Worm (Caenorhabditis elegans) whole organism, L2 larva: Measurements from ENCODE around the gene cutl-2.
A peak's percentile ranks its signal among the peaks of the same experiment; 100 is the strongest.

Experiments used
- C34F6.9 ChIP-seq: fragments of 150-350 bp; optimal IDR thresholded peaks from 2 replicates; lab custom pipeline; 2014; ENCODE audit warnings: missing biosample characterization, missing genetic modification characterization
- Y55F3AM.14 ChIP-seq: fragments of 200-800 bp; sonication (Bioruptor generic); optimal IDR thresholded peaks from 2 replicates; lab custom pipeline; 2018; ENCODE audit warnings: mild to moderate bottlenecking, missing genetic modification characterization, missing compliant biosample characterization
- ZK546.5 ChIP-seq: sonication (generic microtip); optimal IDR thresholded peaks from 2 replicates; lab custom pipeline; 2017; ENCODE audit warnings: missing biosample characterization, missing genetic modification characterization
- alr-1 ChIP-seq: fragments of 150-350 bp; optimal IDR thresholded peaks from 2 replicates; lab custom pipeline; 2014; ENCODE audit warnings: missing biosample characterization, missing genetic modification characterization
- aly-2 ChIP-seq: fragments of 150-350 bp; optimal IDR thresholded peaks from 2 replicates; lab custom pipeline; 2014; ENCODE audit warnings: missing biosample characterization, missing genetic modification characterization
- ama-1 ChIP-seq: fragments of 150-350 bp; optimal IDR thresholded peaks from 2 replicates; lab custom pipeline; 2018; ENCODE audit warnings: inconsistent platforms
- blmp-1 ChIP-seq: sonication (generic microtip); optimal IDR thresholded peaks from 2 replicates; lab custom pipeline; 2017; ENCODE audit warnings: missing genetic modification characterization, mild to moderate bottlenecking, missing compliant biosample characterization, antibody characterized with exemption, moderate library complexity; ENCODE audit not compliant: insufficient read depth
- ceh-16 ChIP-seq: fragments of 150-350 bp; optimal IDR thresholded peaks from 2 replicates; lab custom pipeline; 2014; ENCODE audit warnings: missing biosample characterization, missing genetic modification characterization
- ceh-82 ChIP-seq: fragments of 150-350 bp; optimal IDR thresholded peaks from 2 replicates; lab custom pipeline; 2014; ENCODE audit warnings: missing biosample characterization, missing genetic modification characterization
- crh-2 ChIP-seq: sonication (generic microtip); optimal IDR thresholded peaks from 2 replicates; lab custom pipeline; 2017; ENCODE audit warnings: missing biosample characterization, missing genetic modification characterization
- dmd-4 ChIP-seq: sonication (generic microtip); optimal IDR thresholded peaks from 2 replicates; lab custom pipeline; 2017; ENCODE audit warnings: missing biosample characterization, missing genetic modification characterization
- egl-27 ChIP-seq: sonication (generic microtip); optimal IDR thresholded peaks from 3 replicates; lab custom pipeline; 2017; ENCODE audit warnings: missing biosample characterization, missing genetic modification reagents, missing genetic modification characterization
- elt-3 ChIP-seq: sonication (generic microtip); optimal IDR thresholded peaks from 2 replicates; lab custom pipeline; 2017; ENCODE audit warnings: missing biosample characterization, missing genetic modification characterization
- fos-1 ChIP-seq: fragments of 150-350 bp; optimal IDR thresholded peaks from 2 replicates; lab custom pipeline; 2014; ENCODE audit warnings: missing biosample characterization, missing genetic modification characterization
- gmeb-1 ChIP-seq: fragments of 150-350 bp; optimal IDR thresholded peaks from 2 replicates; lab custom pipeline; 2014; ENCODE audit warnings: missing biosample characterization, missing genetic modification characterization
- lin-13 ChIP-seq: fragments of 150-350 bp; optimal IDR thresholded peaks from 2 replicates; lab custom pipeline; 2014; ENCODE audit warnings: missing biosample characterization, missing genetic modification reagents, missing genetic modification characterization
- lin-39 ChIP-seq: fragments of 150-350 bp; optimal IDR thresholded peaks from 2 replicates; lab custom pipeline; 2014; ENCODE audit warnings: missing biosample characterization, missing genetic modification reagents, missing genetic modification characterization
- lsy-2 ChIP-seq, 2 experiments: fragments of 150-350 bp in 1 of 2; sonication (generic microtip) in 1 of 2; optimal IDR thresholded peaks; 2 replicates each; lab custom pipeline; 2014 to 2017; ENCODE audit warnings: missing biosample characterization in 2 of 2, missing genetic modification characterization in 2 of 2
- mab-5 ChIP-seq: fragments of 150-350 bp; optimal IDR thresholded peaks from 2 replicates; lab custom pipeline; 2014; ENCODE audit warnings: missing biosample characterization, missing genetic modification characterization
- mbf-1 ChIP-seq: sonication (generic microtip); optimal IDR thresholded peaks from 2 replicates; lab custom pipeline; 2017; ENCODE audit warnings: missing biosample characterization, missing genetic modification characterization
- mdl-1 ChIP-seq, 2 experiments: fragments of 150-350 bp in 1 of 2; sonication (generic microtip) in 1 of 2; optimal IDR thresholded peaks; 2 replicates each; lab custom pipeline; 2017; ENCODE audit warnings: missing biosample characterization in 2 of 2, missing genetic modification characterization in 2 of 2
- nhr-10 ChIP-seq: sonication (generic microtip); optimal IDR thresholded peaks from 2 replicates; lab custom pipeline; 2017; ENCODE audit warnings: missing biosample characterization, missing genetic modification characterization
- nhr-11 ChIP-seq: fragments of 150-350 bp; optimal IDR thresholded peaks from 2 replicates; lab custom pipeline; 2014; ENCODE audit warnings: missing biosample characterization, missing genetic modification characterization
- nhr-12 ChIP-seq: fragments of 150-350 bp; optimal IDR thresholded peaks from 2 replicates; lab custom pipeline; 2014; ENCODE audit warnings: missing biosample characterization, missing genetic modification characterization
- nhr-129 ChIP-seq: fragments of 150-350 bp; optimal IDR thresholded peaks from 2 replicates; lab custom pipeline; 2014; ENCODE audit warnings: missing biosample characterization, missing genetic modification characterization
- nhr-21 ChIP-seq: fragments of 150-350 bp; optimal IDR thresholded peaks from 2 replicates; lab custom pipeline; 2014; ENCODE audit warnings: missing biosample characterization, missing genetic modification characterization
- nhr-23 ChIP-seq: fragments of 150-350 bp; optimal IDR thresholded peaks from 2 replicates; lab custom pipeline; 2014; ENCODE audit warnings: missing biosample characterization, missing genetic modification reagents, missing genetic modification characterization
- nhr-237 ChIP-seq: fragments of 150-350 bp; optimal IDR thresholded peaks from 2 replicates; lab custom pipeline; 2014; ENCODE audit warnings: missing biosample characterization, missing genetic modification characterization
- nhr-25 ChIP-seq: fragments of 150-350 bp; sonication (generic microtip); optimal IDR thresholded peaks from 3 replicates; lab custom pipeline; 2014; ENCODE audit warnings: missing biosample characterization, missing genetic modification characterization
- nhr-6 ChIP-seq: fragments of 150-350 bp; optimal IDR thresholded peaks from 2 replicates; lab custom pipeline; 2014; ENCODE audit warnings: missing biosample characterization, missing genetic modification characterization
- nhr-77 ChIP-seq: fragments of 150-350 bp; optimal IDR thresholded peaks from 2 replicates; lab custom pipeline; 2014; ENCODE audit warnings: missing biosample characterization, missing genetic modification characterization
- skn-1 ChIP-seq: sonication (generic microtip); optimal IDR thresholded peaks from 2 replicates; lab custom pipeline; 2017; ENCODE audit warnings: missing biosample characterization, missing genetic modification characterization
- sma-3 ChIP-seq: sonication (generic microtip); optimal IDR thresholded peaks from 2 replicates; lab custom pipeline; 2016; ENCODE audit warnings: missing genetic modification reagents, missing genetic modification characterization, missing compliant biosample characterization
- sma-9 ChIP-seq, 2 experiments: fragments of 150-350 bp in 1 of 2; sonication (generic microtip) in 1 of 2; optimal IDR thresholded peaks; 2 replicates each; lab custom pipeline; 2014 to 2016; ENCODE audit warnings: missing genetic modification characterization in 2 of 2, mild to moderate bottlenecking in 1 of 2, missing biosample characterization in 1 of 2, missing compliant biosample characterization in 1 of 2, missing genetic modification reagents in 1 of 2, moderate library complexity in 1 of 2
- snpc-4 ChIP-seq: fragments of 150-350 bp; optimal IDR thresholded peaks from 2 replicates; lab custom pipeline; 2014; ENCODE audit warnings: missing biosample characterization, missing genetic modification characterization
- unc-55 ChIP-seq: fragments of 150-350 bp; sonication (generic microtip); optimal IDR thresholded peaks from 3 replicates; lab custom pipeline; 2014; ENCODE audit warnings: missing biosample characterization, missing genetic modification reagents, missing genetic modification characterization
- unc-62 ChIP-seq: fragments of 150-350 bp; optimal IDR thresholded peaks from 2 replicates; lab custom pipeline; 2014; ENCODE audit warnings: missing biosample characterization, missing genetic modification reagents, missing genetic modification characterization
- zag-1 ChIP-seq: fragments of 150-350 bp; optimal IDR thresholded peaks from 2 replicates; lab custom pipeline; 2014; ENCODE audit warnings: missing biosample characterization, missing genetic modification characterization
- ztf-1 ChIP-seq: fragments of 200-800 bp; sonication (Bioruptor generic); conservative IDR thresholded peaks from 2 replicates; pipeline ENCODE4 v1.3.6; 2022; ENCODE audit warnings: missing genetic modification characterization, missing compliant biosample characterization
- ztf-11 ChIP-seq: sonication (generic microtip); optimal IDR thresholded peaks from 2 replicates; lab custom pipeline; 2017; ENCODE audit warnings: missing biosample characterization, missing genetic modification characterization

Gene cutl-2

DNA sequence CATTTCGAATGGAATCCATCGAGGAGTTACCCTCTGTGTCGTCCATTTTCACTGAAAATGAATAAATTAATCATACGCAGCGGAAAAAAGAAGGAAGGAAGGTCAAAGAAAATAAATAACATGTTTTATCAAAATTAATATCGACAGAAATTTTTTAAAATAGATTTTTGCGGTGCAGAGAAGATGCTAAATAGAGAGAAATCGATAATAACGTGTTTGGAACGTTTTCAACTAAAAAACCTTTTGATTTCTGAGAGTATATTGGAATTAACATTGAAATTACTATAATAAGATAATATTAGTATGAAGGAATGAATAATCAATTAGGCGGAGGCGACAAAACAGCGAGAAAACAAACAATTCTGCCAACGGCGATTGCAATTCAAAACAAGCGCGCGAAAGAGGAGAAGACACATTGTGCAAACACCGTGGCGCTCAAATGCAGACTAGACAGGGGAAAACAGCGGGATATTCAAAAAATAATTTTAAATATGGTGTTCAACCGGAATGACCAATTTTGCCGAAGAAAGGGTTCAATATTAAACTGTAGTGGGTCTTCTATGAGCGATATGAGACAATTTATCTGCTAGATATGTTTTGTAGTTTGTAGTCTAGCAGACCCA is 7.9 kb downstream of the cutl-2 start, which contains the start of gene wee-1.3 (continued):
- TF ChIP-seq blmp-1 = peak; percentile 43
- peak; percentile 80 for TF ChIP-seq nhr-25
- peak; percentile 63 for TF ChIP-seq nhr-21
- peak; percentile 80 to 94 for TF ChIP-seq lsy-2 (tag; optimal IDR thresholded peaks at IDR 0.05; lab: Kevin White, UChicago)
- no peak for TF ChIP-seq mdl-1 (tag; optimal IDR thresholded peaks at IDR 0.05; lab: Kevin White, UChicago)
- TF ChIP-seq aly-2 = no peak
- no peak for TF ChIP-seq unc-62
- TF ChIP-seq nhr-6 (tag; lab: Kevin White, UChicago) = peak; percentile 20
- peak; percentile 79 for TF ChIP-seq sma-9 (GFP tag; optimal IDR thresholded peaks at IDR 0.05; lab: Kevin White, UChicago)
- TF ChIP-seq sma-9 (tag; optimal IDR thresholded peaks at IDR 0.05; lab: Kevin White, UChicago) = no peak
- peak; percentile 69 for TF ChIP-seq snpc-4 (tag; lab: Kevin White, UChicago)
- peak; percentile 62 for TF ChIP-seq nhr-11 (tag; lab: Kevin White, UChicago)
- TF ChIP-seq gmeb-1 (tag; lab: Kevin White, UChicago) = peak; percentile 98
- TF ChIP-seq ama-1 (lab: Kevin White, UChicago) = no peak
- TF ChIP-seq nhr-10 = no peak
- peak; percentile 82 for TF ChIP-seq lin-13
- no peak for TF ChIP-seq alr-1 (tag; lab: Kevin White, UChicago)
- no peak for TF ChIP-seq zag-1 (tag; lab: Kevin White, UChicago)
- TF ChIP-seq fos-1 = peak; percentile 55
- TF ChIP-seq Y55F3AM.14 (GFP tag; lab: Kevin White, UChicago) = no peak
- TF ChIP-seq ceh-16 (tag; lab: Kevin White, UChicago) = no peak
- TF ChIP-seq, all 48 proteins: peak for 23

DNA sequence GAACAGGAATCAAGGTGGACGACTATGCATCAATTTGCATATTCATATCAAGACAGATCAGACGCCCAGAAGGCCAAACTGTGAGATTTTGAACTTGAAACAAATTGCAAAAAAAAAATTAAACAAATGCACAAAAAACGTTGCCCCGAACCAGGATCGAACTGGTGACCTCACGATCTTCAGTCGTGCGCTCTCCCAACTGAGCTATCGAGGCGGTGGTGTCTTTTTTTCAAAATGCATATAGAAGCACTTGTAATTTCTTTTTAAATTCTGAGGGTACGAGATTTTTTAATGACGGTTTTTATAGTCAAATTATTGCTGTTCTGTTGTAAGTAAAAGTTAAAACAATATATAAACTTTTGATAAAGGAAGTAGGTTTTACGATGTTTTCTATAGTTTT is 11.4 kb downstream of the cutl-2 start:
- peak; percentile 12 for TF ChIP-seq sma-9 (GFP tag; optimal IDR thresholded peaks at IDR 0.05; lab: Kevin White, UChicago)
- no peak for TF ChIP-seq sma-9 (tag; optimal IDR thresholded peaks at IDR 0.05; lab: Kevin White, UChicago)
- no peak for TF ChIP-seq skn-1 (tag; lab: Kevin White, UChicago)
- TF ChIP-seq nhr-25 = peak; percentile 31

DNA sequence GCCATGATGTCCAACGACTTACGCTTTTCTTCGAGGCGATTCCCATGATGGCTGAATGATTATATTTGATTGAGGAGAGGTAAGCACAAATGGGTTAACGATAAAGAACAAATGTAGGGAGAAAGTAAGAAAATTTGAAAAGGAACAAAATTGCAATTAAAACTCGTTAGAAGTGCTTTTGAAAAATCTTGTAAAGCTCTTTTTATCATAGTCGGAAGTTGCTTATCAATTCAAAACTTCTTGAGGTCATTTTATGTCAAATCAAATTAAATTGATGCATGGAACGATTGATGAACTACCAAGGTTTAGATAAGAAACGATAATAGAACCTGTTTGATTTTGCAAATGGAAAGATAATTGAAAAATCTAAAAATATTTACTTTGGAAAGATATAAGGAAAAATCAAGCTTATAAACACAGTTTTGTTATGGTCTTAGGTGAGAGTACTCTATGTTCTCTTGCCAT is 15.6 kb downstream of the cutl-2 start, which contains the start of gene glt-5:
glt-5 (minus strand) TSS at position 51 of the 465 bp plus-strand sequence.
- no peak for TF ChIP-seq nhr-6 (tag; lab: Kevin White, UChicago)
- TF ChIP-seq ceh-82 (tag; lab: Kevin White, UChicago) = no peak
- no peak for TF ChIP-seq ztf-1 (GFP tag; lab: Robert Waterston, UW)
- peak; percentile 51 for TF ChIP-seq sma-9 (GFP tag; optimal IDR thresholded peaks at IDR 0.05; lab: Kevin White, UChicago)
- no peak for TF ChIP-seq sma-9 (tag; optimal IDR thresholded peaks at IDR 0.05; lab: Kevin White, UChicago)
- TF ChIP-seq, all 48 proteins: peak for 1

DNA sequence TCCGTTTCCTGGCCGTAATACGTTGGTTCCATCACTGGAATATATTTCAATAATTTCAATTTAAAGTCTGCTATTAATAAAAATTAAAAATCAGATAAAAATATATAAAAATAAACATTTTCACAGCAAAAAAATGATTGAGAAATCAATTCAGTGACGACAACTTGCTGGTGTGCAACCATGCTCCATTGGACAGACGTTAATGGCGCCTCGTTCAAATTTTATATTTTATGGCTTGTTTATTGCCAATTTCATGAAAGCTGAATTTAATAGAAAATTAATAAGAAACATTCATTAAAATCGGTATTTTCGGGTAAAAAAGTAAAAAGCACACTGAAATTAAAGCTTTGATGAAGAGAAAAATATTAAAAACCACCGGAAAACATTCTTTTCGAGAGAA is 18.3 kb downstream of the cutl-2 start, which contains the start of gene Y53C12A.3:
Y53C12A.3 (minus strand) TSS at position 34 of the 400 bp plus-strand sequence.
- TF ChIP-seq nhr-11 (tag; lab: Kevin White, UChicago) (no peak), nhr-237 (tag; lab: Kevin White, UChicago) (no peak), nhr-12 (tag; lab: Kevin White, UChicago) (no peak), unc-55 (GFP tag; lab: Kevin White, UChicago) (peak; percentile 79), lin-13 (peak; percentile 34), C34F6.9 (peak; percentile 40), nhr-25 (no peak), sma-9 (GFP tag; optimal IDR thresholded peaks at IDR 0.05; lab: Kevin White, UChicago) (no peak), sma-9 (tag; optimal IDR thresholded peaks at IDR 0.05; lab: Kevin White, UChicago) (no peak), nhr-23 (tag; lab: Kevin White, UChicago) (no peak), blmp-1 (peak; percentile 24), gmeb-1 (tag; lab: Kevin White, UChicago) (peak; percentile 91), lsy-2 (tag; optimal IDR thresholded peaks at IDR 0.05; lab: Kevin White, UChicago) (peak in 1 of 2 experiments; percentile 74), fos-1 (peak; percentile 17), sma-3 (peak; percentile 7), ceh-16 (tag; lab: Kevin White, UChicago) (no peak), crh-2 (peak; percentile 39), ceh-82 (tag; lab: Kevin White, UChicago) (no peak), skn-1 (tag; lab: Kevin White, UChicago) (no peak), nhr-129 (tag; lab: Kevin White, UChicago) (peak; percentile 7), elt-3 (tag; lab: Kevin White, UChicago) (no peak)

DNA sequence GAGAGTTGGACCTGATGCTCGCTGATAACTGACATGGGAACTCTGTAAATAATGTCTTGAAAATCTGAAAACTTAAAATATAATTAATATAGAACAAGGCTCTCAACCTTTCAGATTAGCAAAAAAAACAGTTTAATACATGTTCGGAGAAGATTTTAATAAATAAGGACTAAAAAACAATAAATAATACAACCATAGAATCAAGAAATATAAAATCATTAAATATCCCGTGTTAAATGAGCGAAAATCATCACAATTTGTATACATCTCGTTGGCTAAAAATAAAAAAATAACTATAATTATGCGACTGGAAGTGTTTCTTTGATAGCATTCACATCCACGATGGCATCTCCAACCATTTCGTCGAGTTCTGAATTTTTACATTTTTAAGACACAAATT is 19.7 kb downstream of the cutl-2 start, which contains the start of gene Y53C12A.10:
Y53C12A.10 (minus strand) TSS at position 101 of the 400 bp plus-strand sequence.
- TF ChIP-seq mdl-1 (tag; optimal IDR thresholded peaks at IDR 0.05; lab: Kevin White, UChicago) (no peak), nhr-129 (tag; lab: Kevin White, UChicago) (no peak), fos-1 (no peak), nhr-77 (tag; lab: Kevin White, UChicago) (no peak), ztf-11 (no peak), lin-39 (tag; lab: Kevin White, UChicago) (no peak), zag-1 (tag; lab: Kevin White, UChicago) (no peak), ztf-1 (GFP tag; lab: Robert Waterston, UW) (no peak), nhr-21 (no peak), egl-27 (tag; lab: Kevin White, UChicago) (no peak), lsy-2 (tag; optimal IDR thresholded peaks at IDR 0.05; lab: Kevin White, UChicago) (no peak), ZK546.5 (tag; lab: Kevin White, UChicago) (no peak), mbf-1 (tag; lab: Kevin White, UChicago) (no peak), mab-5 (no peak), dmd-4 (no peak)
